Fruit fly (Drosophila melanogaster): Measurements from ENCODE around the gene trol.
A peak's percentile ranks its signal among the peaks of the same experiment; 100 is the strongest.

The trol gene

dm6 chrX:2464189-2464588, 81.0 kb downstream of the trol start (continued):
- no peak for TF ChIP-seq CG18011 (GFP tag; optimal IDR thresholded peaks at IDR 0.05)
- TF ChIP-seq CG9437 (GFP tag; optimal IDR thresholded peaks at IDR 0.05): no peak
- no peak for TF ChIP-seq CG3281 (GFP tag; optimal IDR thresholded peaks at IDR 0.05)
- peak; percentile 35 for TF ChIP-seq CG2712 (tag; optimal IDR thresholded peaks at IDR 0.05)
- TF ChIP-seq nerfin-1 (tag; optimal IDR thresholded peaks at IDR 0.05): no peak
- TF ChIP-seq otp (GFP tag; IDR thresholded peaks at IDR 0.05): no peak
- TF ChIP-seq Ets97D (GFP tag; optimal IDR thresholded peaks at IDR 0.05): no peak
- no peak for TF ChIP-seq lab (GFP tag; optimal IDR thresholded peaks at IDR 0.05)
- TF ChIP-seq Meics (GFP tag; optimal IDR thresholded peaks at IDR 0.05): no peak
- peak; percentile 42 for TF ChIP-seq D19B (GFP tag; optimal IDR thresholded peaks at IDR 0.05)
- TF ChIP-seq jigr1 (GFP tag; IDR thresholded peaks at IDR 0.05): no peak
- no peak for TF ChIP-seq tin (GFP tag; optimal IDR thresholded peaks at IDR 0.05)
- no peak for TF ChIP-seq gro (GFP tag; optimal IDR thresholded peaks at IDR 0.05)
- TF ChIP-seq Ptx1 (GFP tag; IDR thresholded peaks at IDR 0.05): no peak
- TF ChIP-seq fru (optimal IDR thresholded peaks at IDR 0.05): no peak
- TF ChIP-seq z (GFP tag; IDR thresholded peaks at IDR 0.05): 0 out of 3 replicates have a peak, but pooled peaks have one; percentile 28
- TF ChIP-seq nmo (GFP tag; optimal IDR thresholded peaks at IDR 0.05): peak; percentile 24
- TF ChIP-seq Antp (GFP tag; optimal IDR thresholded peaks at IDR 0.05): no peak
- no peak for TF ChIP-seq CG12155 (GFP tag; optimal IDR thresholded peaks at IDR 0.05)
- peak; percentile 17 for TF ChIP-seq CG7839 (tag; optimal IDR thresholded peaks at IDR 0.05)
- no peak for TF ChIP-seq Fer1 (GFP tag; optimal IDR thresholded peaks at IDR 0.05)
- TF ChIP-seq CG9876 (GFP tag; optimal IDR thresholded peaks at IDR 0.05): no peak
- no peak for TF ChIP-seq Stat92E (GFP tag; optimal IDR thresholded peaks at IDR 0.05)
- TF ChIP-seq CG10274 (GFP tag; optimal IDR thresholded peaks at IDR 0.05): no peak
- TF ChIP-seq CG11398 (GFP tag; optimal IDR thresholded peaks at IDR 0.05): no peak
- TF ChIP-seq CG11696 (GFP tag; IDR thresholded peaks at IDR 0.05): no peak
- TF ChIP-seq Taf1 (GFP tag; IDR thresholded peaks at IDR 0.05): no peak
- TF ChIP-seq lov (optimal IDR thresholded peaks at IDR 0.05): no peak
- no peak for TF ChIP-seq lov (GFP tag; IDR thresholded peaks at IDR 0.05)
- TF ChIP-seq Bteb2 (GFP tag; optimal IDR thresholded peaks at IDR 0.05): no peak
- no peak for TF ChIP-seq zen2 (GFP tag; IDR thresholded peaks at IDR 0.05; ENCODE audit: partially characterized antibody)
- TF ChIP-seq peb (GFP tag; IDR thresholded peaks at IDR 0.05): no peak
- TF ChIP-seq crp (GFP tag; optimal IDR thresholded peaks at IDR 0.05): no peak
- peak; percentile 7 for TF ChIP-seq Ets65A (GFP tag)
- TF ChIP-seq Aef1 (GFP tag; IDR thresholded peaks at IDR 0.05): no peak
- TF ChIP-seq sqz (GFP tag; optimal IDR thresholded peaks at IDR 0.05): no peak
- no peak for TF ChIP-seq NK7.1 (GFP tag; optimal IDR thresholded peaks at IDR 0.05)
- no peak for TF ChIP-seq CG1024 (GFP tag; IDR thresholded peaks at IDR 0.05)
- no peak for TF ChIP-seq trem (tag; optimal IDR thresholded peaks at IDR 0.05)
- TF ChIP-seq Oli (tag; optimal IDR thresholded peaks at IDR 0.05): peak; percentile 21
- no peak for TF ChIP-seq CG13775 (GFP tag; optimal IDR thresholded peaks at IDR 0.05)
- no peak for TF ChIP-seq fd96Cb (tag; optimal IDR thresholded peaks at IDR 0.05)
- peak; percentile 20 for TF ChIP-seq CG18262 (tag; optimal IDR thresholded peaks at IDR 0.05)
- no peak for TF ChIP-seq br (optimal IDR thresholded peaks at IDR 0.05)
- no peak for TF ChIP-seq chinmo (GFP tag; IDR thresholded peaks at IDR 0.05; ENCODE audit: partially characterized antibody)
- TF ChIP-seq BEAF-32 (GFP tag; optimal IDR thresholded peaks at IDR 0.05): no peak
- TF ChIP-seq Spps (tag; optimal IDR thresholded peaks at IDR 0.05): no peak
- peak; percentile 3 for TF ChIP-seq Blimp-1 (GFP tag; optimal IDR thresholded peaks at IDR 0.05)
- no peak for TF ChIP-seq CG2202 (tag; optimal IDR thresholded peaks at IDR 0.05)
- no peak for TF ChIP-seq odd (GFP tag; optimal IDR thresholded peaks at IDR 0.05)
- TF ChIP-seq Awh (GFP tag; IDR thresholded peaks at IDR 0.05): no peak
- TF ChIP-seq pita (GFP tag; optimal IDR thresholded peaks at IDR 0.05): no peak
